Worm (Caenorhabditis elegans): ENCODE data around the gene him-4.

ce11 chrX:9680119-9680682, 37.2 kb upstream of the him-4 start, which contains the start of gene ifp-1:
- TF ChIP-seq R02D3.7 (tag; optimal IDR thresholded peaks at IDR 0.05) (no peak), skn-1 (tag; optimal IDR thresholded peaks at IDR 0.05) (no peak), nhr-11 (tag; optimal IDR thresholded peaks at IDR 0.05) (no peak), nhr-23 (tag; optimal IDR thresholded peaks at IDR 0.05) (no peak), mab-5 (tag; optimal IDR thresholded peaks at IDR 0.05) (no peak), lin-13 (GFP tag; optimal IDR thresholded peaks at IDR 0.05) (no peak), sem-4 (tag; optimal IDR thresholded peaks at IDR 0.05) (no peak), nhr-10 (tag; optimal IDR thresholded peaks at IDR 0.05) (no peak), mbf-1 (tag; optimal IDR thresholded peaks at IDR 0.05) (no peak), aly-2 (tag; optimal IDR thresholded peaks at IDR 0.05) (no peak), unc-55 (GFP tag; optimal IDR thresholded peaks at IDR 0.05) (no peak), fos-1 (tag; optimal IDR thresholded peaks at IDR 0.05) (peak; percentile 88)
